Fruit fly (Drosophila melanogaster): ENCODE data around the gene Alp12.

dm6 chr2L:19430343-19430742 lies 6.5 kb downstream of the Alp12 start, which contains the start of gene RtcB:
- TF ChIP-seq tll (GFP tag; optimal IDR thresholded peaks at IDR 0.05) (no peak), CG2129 (GFP tag; IDR thresholded peaks at IDR 0.05; ENCODE audit: partially characterized antibody) (peak; percentile 96), zen (tag; optimal IDR thresholded peaks at IDR 0.05) (no peak), cato (GFP tag; optimal IDR thresholded peaks at IDR 0.05; ENCODE audit: borderline replicate concordance) (no peak), Hand (GFP tag; optimal IDR thresholded peaks at IDR 0.05) (no peak), CG14441 (GFP tag; IDR thresholded peaks at IDR 0.05) (no peak), Side (GFP tag; optimal IDR thresholded peaks at IDR 0.05) (no peak), CkIIα-i1 (GFP tag; IDR thresholded peaks at IDR 0.05) (no peak), maf-S (GFP tag; optimal IDR thresholded peaks at IDR 0.05) (no peak), Xbp1 (GFP tag; optimal IDR thresholded peaks at IDR 0.05) (no peak), Aef1 (GFP tag; IDR thresholded peaks at IDR 0.05) (no peak), CG12942 (GFP tag; optimal IDR thresholded peaks at IDR 0.05) (no peak), tap (tag; optimal IDR thresholded peaks at IDR 0.05) (no peak), Sox102F (GFP tag; optimal IDR thresholded peaks at IDR 0.05) (no peak)

All from whole organism, embryonic.